Fruit fly (Drosophila melanogaster) whole organism: Measurements from ENCODE around the gene Jhbp7.

ENCODE experiments used
- EcR ChIP-seq, 2 experiments: fragments of >200 bp; optimal IDR thresholded peaks; 2 replicates each; lab custom pipeline; 2017; ENCODE audit warnings: missing biosample characterization in 2 of 2, missing genetic modification characterization in 2 of 2, missing genetic modification reagents in 2 of 2
- pan ChIP-seq: fragments of >200 bp; optimal IDR thresholded peaks from 2 replicates; lab custom pipeline; 2017
- psq ChIP-seq: fragments of >200 bp; optimal IDR thresholded peaks from 2 replicates; lab custom pipeline; 2017
- usp ChIP-seq: fragments of >200 bp; optimal IDR thresholded peaks from 2 replicates; lab custom pipeline; 2017; ENCODE audit warnings: missing biosample characterization, missing genetic modification characterization, mixed read lengths

DNA sequence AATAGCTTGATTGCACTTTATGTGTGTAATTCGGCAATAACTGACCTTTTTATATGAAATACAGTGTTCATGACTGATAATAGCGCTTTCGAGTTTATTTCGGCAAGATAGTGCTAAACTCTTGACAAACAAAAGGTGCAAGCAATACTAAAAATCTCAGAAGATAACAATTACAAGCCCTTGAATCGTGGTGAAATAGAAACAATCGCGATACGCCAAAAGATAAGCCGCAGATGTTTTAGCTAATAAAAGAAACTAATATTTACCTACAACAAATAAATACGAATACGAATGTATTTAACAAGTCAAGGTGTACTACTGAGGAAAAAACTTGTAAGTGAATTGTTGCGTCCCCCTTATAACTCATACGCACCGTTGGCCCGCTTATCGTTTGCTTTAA is 37.9 kb downstream of the Jhbp7 start:
- no peak for TF ChIP-seq usp (GFP tag; lab: Kevin White, UChicago)
- no peak for TF ChIP-seq psq
- no peak for TF ChIP-seq EcR (GFP tag; optimal IDR thresholded peaks at IDR 0.05; lab: Kevin White, UChicago)
- TF ChIP-seq pan = no peak
